Worm (Caenorhabditis elegans): ENCODE measurements around the gene B0294.1.

Gene B0294.1

DNA sequence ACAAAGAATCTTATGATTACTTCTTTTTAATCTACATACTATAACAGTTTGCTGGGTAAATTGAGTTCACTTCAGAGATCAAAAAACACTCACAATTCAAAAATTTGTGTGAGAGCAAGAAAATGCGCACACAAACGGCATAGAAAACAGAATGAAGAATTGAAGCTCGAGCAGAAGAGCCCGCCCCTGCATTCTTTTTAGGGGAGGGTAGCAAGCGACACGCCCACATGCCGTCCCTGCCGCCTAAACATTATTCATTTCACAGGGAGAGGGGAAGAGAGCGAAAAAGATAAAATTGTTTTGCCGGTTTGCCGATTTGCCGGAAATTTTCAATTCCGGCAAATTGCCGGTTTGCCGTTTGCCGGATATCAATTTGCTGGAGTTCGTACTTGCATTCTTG is 12.2 kb upstream of the B0294.1 start (continued):
- peak; percentile 83 for TF ChIP-seq nhr-71 (tag; optimal IDR thresholded peaks at IDR 0.05)
- peak; percentile 86 for TF ChIP-seq tbx-2 (tag; optimal IDR thresholded peaks at IDR 0.05)
- peak in 2 of 6 experiments; percentile 30 to 31 for TF ChIP-seq elt-3 (tag; optimal IDR thresholded peaks at IDR 0.05)
- TF ChIP-seq swsn-7 (tag; optimal IDR thresholded peaks at IDR 0.05) = peak; percentile 74
- peak; percentile 72 for TF ChIP-seq zip-4 (GFP tag; optimal IDR thresholded peaks at IDR 0.05)
- peak; percentile 52 for TF ChIP-seq nhr-85 (tag)
- no peak for TF ChIP-seq ets-5 (GFP tag; IDR thresholded peaks at IDR 0.05)
- peak; percentile 96 for TF ChIP-seq nhr-47 (tag; optimal IDR thresholded peaks at IDR 0.05)
- peak; percentile 4 for TF ChIP-seq ztf-4 (tag; optimal IDR thresholded peaks at IDR 0.05)
- peak; percentile 60 for TF ChIP-seq elt-2 (tag; optimal IDR thresholded peaks at IDR 0.05)
- no peak for TF ChIP-seq blmp-1 (tag; optimal IDR thresholded peaks at IDR 0.05)
- TF ChIP-seq ceh-63 (GFP tag; optimal IDR thresholded peaks at IDR 0.05) = no peak
- TF ChIP-seq nhr-20 (tag; optimal IDR thresholded peaks at IDR 0.05) = peak; percentile 78
- peak; percentile 68 for TF ChIP-seq xbp-1 (tag; optimal IDR thresholded peaks at IDR 0.05)
- TF ChIP-seq nhr-28 (tag; optimal IDR thresholded peaks at IDR 0.05) = no peak
- peak; percentile 87 for TF ChIP-seq nhr-90 (tag; optimal IDR thresholded peaks at IDR 0.05; ENCODE audit: poor library complexity)
- TF ChIP-seq hlh-17 (GFP tag; optimal IDR thresholded peaks at IDR 0.05; ENCODE audit: borderline replicate concordance) = no peak
- TF ChIP-seq fkh-4 (tag; optimal IDR thresholded peaks at IDR 0.05; ENCODE audit: borderline replicate concordance) = peak; percentile 8
- peak; percentile 66 for TF ChIP-seq hpl-2 (GFP tag; optimal IDR thresholded peaks at IDR 0.05)
- TF ChIP-seq ceh-90 (tag; optimal IDR thresholded peaks at IDR 0.05) = no peak
- peak; percentile 90 for TF ChIP-seq nhr-19 (GFP tag; conservative IDR thresholded peaks at IDR 0.05)
- TF ChIP-seq skn-1 (tag; optimal IDR thresholded peaks at IDR 0.05) = peak; percentile 97
- peak; percentile 23 for TF ChIP-seq C04F5.9 (tag; optimal IDR thresholded peaks at IDR 0.05)
- peak; percentile 78 for TF ChIP-seq ceh-88 (GFP tag; IDR thresholded peaks at IDR 0.05)

- no peak for TF ChIP-seq tlp-1 (tag; optimal IDR thresholded peaks at IDR 0.05)
- TF ChIP-seq fkh-10 (GFP tag; optimal IDR thresholded peaks at IDR 0.05) = peak; percentile 43
Measured at ce11 chrX:1907009-1907408, 9.9 kb upstream of the B0294.1 start.

- TF ChIP-seq pag-3 (tag; optimal IDR thresholded peaks at IDR 0.05; ENCODE audit: borderline replicate concordance, insufficient read depth) = no peak
- TF ChIP-seq ceh-90 (tag; optimal IDR thresholded peaks at IDR 0.05) = no peak
- TF ChIP-seq nhr-20 (tag; optimal IDR thresholded peaks at IDR 0.05) = no peak
- peak; percentile 72 for TF ChIP-seq fkh-8 (tag; optimal IDR thresholded peaks at IDR 0.05)
- no peak for TF ChIP-seq Y116A8C.19 (tag; optimal IDR thresholded peaks at IDR 0.05; ENCODE audit: borderline replicate concordance)
- no peak for TF ChIP-seq nhr-77 (tag; optimal IDR thresholded peaks at IDR 0.05)
- TF ChIP-seq dsc-1 (tag; optimal IDR thresholded peaks at IDR 0.05) = peak; percentile 88
- TF ChIP-seq sox-4 (tag; optimal IDR thresholded peaks at IDR 0.05) = peak; percentile 42
- TF ChIP-seq pax-3 (tag; optimal IDR thresholded peaks at IDR 0.05) = peak; percentile 73
- peak; percentile 24 for TF ChIP-seq nhr-47 (tag; optimal IDR thresholded peaks at IDR 0.05)
- TF ChIP-seq nhr-85 (tag) = no peak
- no peak for TF ChIP-seq nhr-237 (tag; optimal IDR thresholded peaks at IDR 0.05)
- TF ChIP-seq nhr-71 (tag; optimal IDR thresholded peaks at IDR 0.05) = peak; percentile 21
- TF ChIP-seq lsy-2 (tag; optimal IDR thresholded peaks at IDR 0.05) = no peak
Measured at ce11 chrX:1901480-1901879, 4.3 kb upstream of the B0294.1 start.

DNA sequence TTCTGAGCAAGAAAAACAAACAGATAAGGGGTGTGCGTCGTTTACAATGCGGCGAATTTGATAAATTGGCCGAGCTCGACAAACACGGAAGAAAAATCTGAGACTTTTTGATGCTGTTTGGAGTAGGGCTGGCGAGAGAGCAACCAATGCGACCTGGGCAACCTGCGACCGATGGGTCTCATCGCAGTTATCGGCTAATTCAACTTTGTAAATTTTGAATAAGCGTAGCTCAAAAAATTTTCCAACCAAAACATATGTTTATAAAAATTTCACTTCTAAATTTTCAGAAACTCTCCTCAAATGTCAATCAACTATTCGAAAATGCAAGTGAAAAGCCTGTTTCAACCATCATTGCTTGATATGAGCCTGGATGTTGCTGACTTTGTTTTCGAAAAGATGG is 5.3 kb downstream of the B0294.1 start, which contains the start of gene B0294.3:
Gene B0294.3 (plus strand): TSS at position 301 of the 400 bp plus-strand sequence.
- no peak for TF ChIP-seq isw-1 (GFP tag; IDR thresholded peaks at IDR 0.05)
- TF ChIP-seq dpl-1 (GFP tag; optimal IDR thresholded peaks at IDR 0.05) = no peak
- TF ChIP-seq nhr-19 (GFP tag; conservative IDR thresholded peaks at IDR 0.05) = no peak
- TF ChIP-seq efl-3 (GFP tag; optimal IDR thresholded peaks at IDR 0.05) = no peak
- TF ChIP-seq nhr-71 (tag; optimal IDR thresholded peaks at IDR 0.05) = no peak
- no peak for TF ChIP-seq vab-15 (tag; optimal IDR thresholded peaks at IDR 0.05)
- TF ChIP-seq egl-27 (tag; optimal IDR thresholded peaks at IDR 0.05) = no peak
- no peak for TF ChIP-seq nhr-12 (tag; optimal IDR thresholded peaks at IDR 0.05)
- TF ChIP-seq skn-1 (tag; optimal IDR thresholded peaks at IDR 0.05) = no peak
- no peak for TF ChIP-seq irx-1 (tag; optimal IDR thresholded peaks at IDR 0.05)
- no peak for TF ChIP-seq Y116A8C.19 (tag; optimal IDR thresholded peaks at IDR 0.05; ENCODE audit: borderline replicate concordance)
- no peak for TF ChIP-seq fkh-10 (GFP tag; optimal IDR thresholded peaks at IDR 0.05)
- TF ChIP-seq ztf-11 (tag; optimal IDR thresholded peaks at IDR 0.05) = no peak
- no peak for TF ChIP-seq pax-3 (tag; optimal IDR thresholded peaks at IDR 0.05)
- no peak for TF ChIP-seq ama-1 (optimal IDR thresholded peaks at IDR 0.05)
- no peak for TF ChIP-seq nhr-85 (tag)

Data from whole organism, L1 larva.